Worm (Caenorhabditis elegans): Measurements from ENCODE around the gene timp-1.

ce11 chrV:8159629-8160028, 47.4 kb upstream of the timp-1 start, which contains the start of gene F20D6.6:
- TF ChIP-seq dao-5 (tag; optimal IDR thresholded peaks at IDR 0.05) (no peak), W03F9.2 (tag; optimal IDR thresholded peaks at IDR 0.05) (no peak), him-1 (tag; optimal IDR thresholded peaks at IDR 0.05) (no peak)
